Worm (Caenorhabditis elegans): ENCODE results near the gene spe-10.

DNA sequence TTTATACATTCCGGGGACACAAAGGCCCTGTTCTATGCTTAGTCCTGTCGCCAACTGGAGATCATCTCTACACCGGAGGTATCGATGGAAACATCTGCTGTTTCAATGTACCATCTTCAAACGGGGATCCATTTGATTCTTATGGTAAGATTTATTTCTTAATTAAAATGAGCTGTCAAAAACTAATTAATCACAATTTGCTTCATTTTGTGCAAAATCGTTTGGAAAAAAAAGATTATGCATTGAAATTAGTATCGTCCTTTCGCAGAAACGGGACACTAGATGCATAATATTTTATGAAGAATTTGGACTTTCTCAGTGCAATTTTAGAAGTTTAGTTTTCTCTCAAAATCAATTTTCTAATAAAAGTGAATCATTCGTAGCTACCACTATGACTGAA is 20.2 kb upstream of the spe-10 start:
- TF ChIP-seq ets-7 (tag; optimal IDR thresholded peaks at IDR 0.05) (no peak), ama-1 (optimal IDR thresholded peaks at IDR 0.05) (no peak), pes-1 (GFP tag; IDR thresholded peaks at IDR 0.05) (no peak), sea-1 (GFP tag; conservative IDR thresholded peaks at IDR 0.05) (no peak), hnd-1 (tag; optimal IDR thresholded peaks at IDR 0.05) (no peak), B0310.2 (tag; optimal IDR thresholded peaks at IDR 0.05) (no peak), ceh-13 (GFP tag; optimal IDR thresholded peaks at IDR 0.05) (no peak), hmg-4 (GFP tag; optimal IDR thresholded peaks at IDR 0.05) (no peak), aly-1 (tag; optimal IDR thresholded peaks at IDR 0.05) (no peak), tra-4 (tag; optimal IDR thresholded peaks at IDR 0.05) (no peak), hmbx-1 (tag; optimal IDR thresholded peaks at IDR 0.05) (no peak), scrt-1 (GFP tag; IDR thresholded peaks at IDR 0.05) (no peak), tbx-37 (GFP tag; conservative IDR thresholded peaks at IDR 0.05) (no peak)
